Fruit fly (Drosophila melanogaster): ENCODE measurements around the gene CG3191.

DNA sequence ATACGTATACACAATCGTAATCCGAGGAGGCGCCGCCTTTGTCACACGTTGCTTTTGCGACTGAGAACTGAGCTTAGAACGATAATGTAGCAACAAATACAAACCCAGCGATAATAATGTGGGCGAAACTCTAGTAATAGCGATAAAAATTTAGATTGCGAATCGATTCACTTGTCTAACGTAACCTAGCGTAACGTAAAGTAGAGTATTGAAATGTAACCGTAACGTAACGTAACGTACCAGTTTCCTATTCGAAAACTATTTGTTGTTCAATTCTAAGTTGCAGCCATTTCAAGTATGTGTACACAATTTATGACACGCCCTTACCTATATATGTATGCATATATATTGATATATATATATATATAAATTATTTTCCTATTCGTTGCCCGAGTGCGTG lies 7.0 kb downstream of the CG3191 start:
- TF ChIP-seq CTCF (optimal IDR thresholded peaks at IDR 0.05) (no peak), CG8478 (optimal IDR thresholded peaks at IDR 0.05) (no peak)
